Fruit fly (Drosophila melanogaster) whole organism, adult: Measurements from ENCODE around the gene CG13377.
A peak's percentile ranks its signal among the peaks of the same experiment; 100 is the strongest.

Source experiments
- CG11617 ChIP-seq: fragments of 200-800 bp; sonication (Bioruptor generic); optimal IDR thresholded peaks from 2 replicates; lab custom pipeline; 2017; ENCODE audit warnings: mild to moderate bottlenecking, missing biosample characterization, missing genetic modification reagents, missing genetic modification characterization
- CG12768 ChIP-seq: fragments of 200-800 bp; sonication (Bioruptor generic); optimal IDR thresholded peaks from 2 replicates; lab custom pipeline; 2017; ENCODE audit warnings: missing biosample characterization, missing genetic modification characterization, mild to moderate bottlenecking, moderate library complexity, missing genetic modification reagents
- CG14711 ChIP-seq: fragments of 200-800 bp; sonication (Bioruptor generic); optimal IDR thresholded peaks from 2 replicates; lab custom pipeline; 2018; ENCODE audit warnings: missing biosample characterization, mild to moderate bottlenecking, missing genetic modification characterization, moderate library complexity
- CG1620 ChIP-seq: fragments of 200-800 bp; sonication (Bioruptor generic); optimal IDR thresholded peaks from 2 replicates; lab custom pipeline; 2016; ENCODE audit warnings: missing biosample characterization, missing genetic modification characterization
- CG33017 ChIP-seq: fragments of 200-800 bp; sonication (Bioruptor generic); optimal IDR thresholded peaks from 2 replicates; lab custom pipeline; 2018; ENCODE audit warnings: missing biosample characterization, mild to moderate bottlenecking, missing genetic modification characterization, moderate library complexity
- CG5204 ChIP-seq: fragments of 200-800 bp; sonication (Bioruptor generic); optimal IDR thresholded peaks from 2 replicates; lab custom pipeline; 2016; ENCODE audit warnings: missing biosample characterization, missing genetic modification characterization
- CG7045 ChIP-seq: fragments of 200-800 bp; sonication (Bioruptor generic); optimal IDR thresholded peaks from 2 replicates; lab custom pipeline; 2017; ENCODE audit warnings: missing biosample characterization, mild to moderate bottlenecking, missing genetic modification characterization
- CG7101 ChIP-seq: fragments of 200-800 bp; sonication (Bioruptor generic); optimal IDR thresholded peaks from 2 replicates; lab custom pipeline; 2018; ENCODE audit warnings: missing biosample characterization, mild to moderate bottlenecking, missing genetic modification characterization, moderate library complexity
- Clk ChIP-seq: fragments of 200-800 bp; sonication (Bioruptor generic); optimal IDR thresholded peaks from 2 replicates; lab custom pipeline; 2017; ENCODE audit warnings: missing biosample characterization, missing genetic modification characterization
- Crg-1 ChIP-seq: fragments of 200-800 bp; sonication (Bioruptor generic); optimal IDR thresholded peaks from 2 replicates; lab custom pipeline; 2016; ENCODE audit warnings: missing biosample characterization, missing genetic modification characterization
- Hr96 ChIP-seq: fragments of 200-800 bp; sonication (Bioruptor generic); optimal IDR thresholded peaks from 2 replicates; lab custom pipeline; 2016; ENCODE audit warnings: missing biosample characterization, missing genetic modification characterization
- Mnt ChIP-seq: fragments of 200-800 bp; sonication (Bioruptor generic); optimal IDR thresholded peaks from 2 replicates; lab custom pipeline; 2016; ENCODE audit warnings: missing biosample characterization, mild to moderate bottlenecking, missing genetic modification characterization
- bab1 ChIP-seq: fragments of 200-800 bp; sonication (Bioruptor generic); optimal IDR thresholded peaks from 3 replicates; lab custom pipeline; 2019; ENCODE audit warnings: missing biosample characterization, mild to moderate bottlenecking, missing genetic modification characterization, moderate library complexity
- cic ChIP-seq: fragments of 200-800 bp; sonication (Bioruptor generic); optimal IDR thresholded peaks from 2 replicates; lab custom pipeline; 2017; ENCODE audit warnings: missing biosample characterization, mild to moderate bottlenecking, missing genetic modification characterization, moderate library complexity
- cnc ChIP-seq, 2 experiments: fragments of >200 bp; optimal IDR thresholded peaks; 2 replicates each; lab custom pipeline; 2017
- kay ChIP-seq: fragments of 200-800 bp; sonication (Bioruptor generic); peaks from one replicate; lab custom pipeline; 2016; ENCODE audit warnings: missing biosample characterization, missing genetic modification characterization, borderline replicate concordance
- ovo ChIP-seq: fragments of 200-800 bp; sonication (Bioruptor generic); optimal IDR thresholded peaks from 2 replicates; lab custom pipeline; 2016; ENCODE audit warnings: missing biosample characterization, missing genetic modification characterization
- pad ChIP-seq: fragments of 200-800 bp; sonication (Bioruptor generic); optimal IDR thresholded peaks from 3 replicates; lab custom pipeline; 2017; ENCODE audit warnings: missing biosample characterization, missing genetic modification characterization, mild to moderate bottlenecking, moderate library complexity, missing genetic modification reagents
- tj ChIP-seq: fragments of 200-800 bp; sonication (Bioruptor generic); optimal IDR thresholded peaks from 3 replicates; lab custom pipeline; 2017; ENCODE audit warnings: missing biosample characterization, mild to moderate bottlenecking, missing genetic modification characterization, moderate library complexity
- toe ChIP-seq: fragments of 200-800 bp; sonication (Bioruptor generic); optimal IDR thresholded peaks from 2 replicates; lab custom pipeline; 2016; ENCODE audit warnings: missing biosample characterization, missing genetic modification characterization

Gene CG13377

dm6 chrX:255369-255768 lies 8.4 kb downstream of the CG13377 start, which contains the start of gene cin:
cin (plus strand) TSS chrX:255674.
- peak; percentile 48 for TF ChIP-seq CG1620 (GFP tag; lab: Kevin White, UChicago)
- no peak for TF ChIP-seq kay (GFP tag; lab: Kevin White, UChicago)
- no peak for TF ChIP-seq CG7045
- TF ChIP-seq CG5204 (GFP tag; lab: Kevin White, UChicago): no peak
- peak; percentile 26 for TF ChIP-seq Crg-1 (GFP tag; lab: Kevin White, UChicago)
- peak; percentile 23 for TF ChIP-seq pad (GFP tag; lab: Kevin White, UChicago)
- TF ChIP-seq bab1: peak; percentile 77
- TF ChIP-seq CG11617 (GFP tag; lab: Kevin White, UChicago): peak; percentile 57
- TF ChIP-seq CG7101: peak; percentile 72
- no peak for TF ChIP-seq Clk (GFP tag; lab: Kevin White, UChicago)
- peak; percentile 41 for TF ChIP-seq CG33017 (tag; lab: Kevin White, UChicago)
- TF ChIP-seq cic (GFP tag; lab: Kevin White, UChicago): no peak
- peak; percentile 5 for TF ChIP-seq tj (GFP tag; lab: Kevin White, UChicago)
- TF ChIP-seq toe (GFP tag; lab: Kevin White, UChicago): no peak
- peak; percentile 25 for TF ChIP-seq Mnt
- peak; percentile 69 for TF ChIP-seq CG14711
- peak; percentile 12 for TF ChIP-seq CG12768 (GFP tag; lab: Kevin White, UChicago)
- no peak for TF ChIP-seq Hr96 (GFP tag; lab: Kevin White, UChicago)
- TF ChIP-seq cnc (optimal IDR thresholded peaks at IDR 0.05; lab: Kevin White, UChicago): no peak
- TF ChIP-seq ovo: no peak

dm6 chrX:254690-255089 lies 9.1 kb downstream of the CG13377 start, which contains the start of gene CG42376:
CG42376 (plus strand) TSS chrX:254876.
- TF ChIP-seq CG14711 (peak; percentile 91), bab1 (peak; percentile 45), ovo (no peak), toe (GFP tag; lab: Kevin White, UChicago) (no peak), kay (GFP tag; lab: Kevin White, UChicago) (peak; percentile 72)

- no peak for TF ChIP-seq ovo
- no peak for TF ChIP-seq Mnt
- TF ChIP-seq Clk (GFP tag; lab: Kevin White, UChicago): no peak
- no peak for TF ChIP-seq bab1
- TF ChIP-seq Crg-1 (GFP tag; lab: Kevin White, UChicago): no peak
- no peak for TF ChIP-seq CG11617 (GFP tag; lab: Kevin White, UChicago)
- no peak for TF ChIP-seq CG1620 (GFP tag; lab: Kevin White, UChicago)
- no peak for TF ChIP-seq CG7101
- no peak for TF ChIP-seq CG12768 (GFP tag; lab: Kevin White, UChicago)
- no peak for TF ChIP-seq CG33017 (tag; lab: Kevin White, UChicago)
- no peak for TF ChIP-seq CG5204 (GFP tag; lab: Kevin White, UChicago)
- TF ChIP-seq CG7045: no peak
- no peak for TF ChIP-seq kay (GFP tag; lab: Kevin White, UChicago)
- no peak for TF ChIP-seq pad (GFP tag; lab: Kevin White, UChicago)
- no peak for TF ChIP-seq Hr96 (GFP tag; lab: Kevin White, UChicago)
- TF ChIP-seq toe (GFP tag; lab: Kevin White, UChicago): no peak
- no peak for TF ChIP-seq tj (GFP tag; lab: Kevin White, UChicago)
- no peak for TF ChIP-seq cic (GFP tag; lab: Kevin White, UChicago)
- no peak for TF ChIP-seq cnc (optimal IDR thresholded peaks at IDR 0.05; lab: Kevin White, UChicago)
- no peak for TF ChIP-seq CG14711
Measured at dm6 chrX:247329-247728, 16.5 kb downstream of the CG13377 start.

dm6 chrX:245802-246201 lies 18.0 kb downstream of the CG13377 start, which contains the start of the genes CG3038 and G9a:
CG3038 (minus strand) TSS chrX:245856.
G9a (plus strand) TSS chrX:245978.
- TF ChIP-seq Mnt: peak; percentile 55
- peak; percentile 24 for TF ChIP-seq pad (GFP tag; lab: Kevin White, UChicago)
- TF ChIP-seq tj (GFP tag; lab: Kevin White, UChicago): no peak
- TF ChIP-seq cic (GFP tag; lab: Kevin White, UChicago): no peak
- peak; percentile 4 for TF ChIP-seq toe (GFP tag; lab: Kevin White, UChicago)
- TF ChIP-seq CG1620 (GFP tag; lab: Kevin White, UChicago): peak; percentile 64
- TF ChIP-seq Hr96 (GFP tag; lab: Kevin White, UChicago): no peak
- no peak for TF ChIP-seq CG7045
- TF ChIP-seq bab1: peak; percentile 92
- peak; percentile 88 for TF ChIP-seq ovo
- peak; percentile 14 for TF ChIP-seq CG14711
- peak; percentile 16 for TF ChIP-seq CG7101
